Worm (Caenorhabditis elegans): Measurements from ENCODE around the gene F35A5.5.

DNA sequence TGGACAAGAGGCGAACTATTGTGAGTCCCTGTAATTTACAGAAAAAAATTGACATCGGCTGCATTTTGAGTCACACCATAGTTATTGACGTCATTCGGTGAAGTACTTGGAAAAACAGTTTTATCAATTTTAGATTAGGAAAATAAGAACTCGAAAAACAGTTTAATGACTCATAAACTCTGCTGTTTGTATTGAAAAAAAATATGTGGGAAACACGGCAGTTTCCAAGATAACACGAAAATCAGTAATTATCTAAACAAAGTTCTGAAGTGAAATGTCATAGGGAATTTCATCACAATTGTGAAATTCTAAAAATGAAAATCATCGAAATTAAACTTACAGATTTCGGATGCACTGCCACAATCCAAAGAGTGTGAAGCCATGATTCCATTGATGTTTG, 19.3 kb upstream of the F35A5.5 start:
- TF ChIP-seq dao-5 (tag; optimal IDR thresholded peaks at IDR 0.05): no peak
- no peak for TF ChIP-seq him-1 (tag; optimal IDR thresholded peaks at IDR 0.05)

Measured in whole organism, L4/young adult.